Worm (Caenorhabditis elegans) whole organism, early embryonic: ENCODE measurements around the gene dct-16.

Experiments used
- B0310.2 ChIP-seq: sonication (generic microtip); optimal IDR thresholded peaks from 2 replicates; lab custom pipeline; 2016; ENCODE audit warnings: mild to moderate bottlenecking, missing genetic modification characterization, missing compliant biosample characterization
- F13C5.2 ChIP-seq: sonication (generic microtip); optimal IDR thresholded peaks from 2 replicates; lab custom pipeline; 2017; ENCODE audit warnings: mild to moderate bottlenecking, missing genetic modification characterization, inconsistent platforms, missing compliant biosample characterization
- aly-1 ChIP-seq: sonication (generic microtip); optimal IDR thresholded peaks from 2 replicates; lab custom pipeline; 2016; ENCODE audit warnings: missing genetic modification characterization, missing compliant biosample characterization
- ama-1 ChIP-seq: fragments of 150-350 bp; optimal IDR thresholded peaks from 2 replicates; lab custom pipeline; 2014
- ceh-13 ChIP-seq: fragments of 200-800 bp; sonication (Bioruptor generic); optimal IDR thresholded peaks from 2 replicates; lab custom pipeline; 2018; ENCODE audit warnings: mild to moderate bottlenecking, missing genetic modification characterization, missing compliant biosample characterization
- ceh-36 ChIP-seq: sonication (generic microtip); optimal IDR thresholded peaks from 2 replicates; lab custom pipeline; 2016; ENCODE audit warnings: missing genetic modification characterization, inconsistent platforms, missing compliant biosample characterization
- flt-1 ChIP-seq: fragments of 200-800 bp; sonication (Bioruptor generic); IDR thresholded peaks from 2 replicates; pipeline ENCODE4 v1.3.6; 2022; ENCODE audit warnings: missing genetic modification characterization, missing compliant biosample characterization
- hmbx-1 ChIP-seq: sonication (generic microtip); optimal IDR thresholded peaks from 2 replicates; lab custom pipeline; 2016; ENCODE audit warnings: mild to moderate bottlenecking, missing genetic modification characterization, missing compliant biosample characterization
- hnd-1 ChIP-seq: sonication (generic microtip); optimal IDR thresholded peaks from 2 replicates; lab custom pipeline; 2016; ENCODE audit warnings: missing genetic modification characterization, missing compliant biosample characterization
- scrt-1 ChIP-seq: fragments of 200-800 bp; sonication (Bioruptor generic); IDR thresholded peaks from 2 replicates; pipeline ENCODE4 v1.3.6; 2022; ENCODE audit warnings: missing genetic modification characterization, missing compliant biosample characterization
- sea-1 ChIP-seq: fragments of 200-800 bp; sonication (Bioruptor generic); conservative IDR thresholded peaks from 2 replicates; pipeline ENCODE4 v1.3.6; 2022; ENCODE audit warnings: missing genetic modification characterization, missing compliant biosample characterization
- tbx-11 ChIP-seq: fragments of 200-800 bp; sonication (Bioruptor generic); IDR thresholded peaks from 2 replicates; pipeline ENCODE4 v1.3.6; 2022; ENCODE audit warnings: missing genetic modification characterization, missing compliant biosample characterization
- tbx-37 ChIP-seq: fragments of 200-800 bp; sonication (Bioruptor generic); conservative IDR thresholded peaks from 2 replicates; pipeline ENCODE4 v1.3.6; 2022; ENCODE audit warnings: missing genetic modification reagents, missing genetic modification characterization, missing compliant biosample characterization
- tra-4 ChIP-seq: sonication (generic microtip); optimal IDR thresholded peaks from 2 replicates; lab custom pipeline; 2017; ENCODE audit warnings: missing genetic modification characterization, missing compliant biosample characterization

ce11 chrV:20497537-20497936 lies 1.3 kb downstream of the dct-16 start:
- TF ChIP-seq ama-1 (lab: Kevin White, UChicago): no peak
- TF ChIP-seq hmbx-1: no peak
- no peak for TF ChIP-seq ceh-13
- TF ChIP-seq hnd-1 (tag; lab: Kevin White, UChicago): no peak
- no peak for TF ChIP-seq tbx-11 (GFP tag; lab: Robert Waterston, UW)
- no peak for TF ChIP-seq F13C5.2 (tag; lab: Kevin White, UChicago)
- TF ChIP-seq tra-4 (tag; lab: Kevin White, UChicago): no peak
- TF ChIP-seq sea-1: no peak
- TF ChIP-seq B0310.2 (tag; lab: Kevin White, UChicago): no peak
- no peak for TF ChIP-seq flt-1 (GFP tag; lab: Robert Waterston, UW)
- TF ChIP-seq scrt-1 (GFP tag; lab: Robert Waterston, UW): no peak
- TF ChIP-seq aly-1 (tag; lab: Kevin White, UChicago): no peak
- no peak for TF ChIP-seq ceh-36 (tag; lab: Kevin White, UChicago)
- no peak for TF ChIP-seq tbx-37 (GFP tag; lab: Robert Waterston, UW)
